Worm (Caenorhabditis elegans): Measurements from ENCODE around the gene C45G9.5.

DNA sequence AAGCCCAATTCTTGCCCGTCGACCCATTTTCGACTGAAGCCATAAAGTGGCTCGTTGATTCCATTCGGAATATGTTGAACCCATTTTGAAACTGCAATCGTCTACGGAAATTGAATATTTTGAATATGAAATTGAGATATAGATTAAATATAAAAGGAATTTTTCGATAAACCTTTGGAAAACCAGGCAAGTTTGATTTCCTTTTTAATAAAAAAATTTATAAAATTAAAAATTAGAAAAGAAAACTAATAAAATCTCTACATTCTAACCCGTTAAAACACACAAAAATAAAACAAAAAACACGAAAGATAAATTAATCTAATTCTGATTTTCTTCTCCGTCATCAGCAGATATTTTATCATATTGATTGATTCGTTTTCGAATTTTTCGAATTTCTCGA lies 41.0 kb upstream of the C45G9.5 start, which contains the start of gene R144.12:
- no peak for TF ChIP-seq nhr-11 (tag; optimal IDR thresholded peaks at IDR 0.05)
- TF ChIP-seq R02D3.7 (tag; optimal IDR thresholded peaks at IDR 0.05) = no peak
- no peak for TF ChIP-seq blmp-1 (tag; optimal IDR thresholded peaks at IDR 0.05; ENCODE audit: insufficient read depth)
- TF ChIP-seq lin-13 (GFP tag; optimal IDR thresholded peaks at IDR 0.05) = no peak
- TF ChIP-seq ZK546.5 (tag; optimal IDR thresholded peaks at IDR 0.05) = no peak
- TF ChIP-seq ztf-11 (tag; optimal IDR thresholded peaks at IDR 0.05) = no peak
- TF ChIP-seq nhr-12 (tag; optimal IDR thresholded peaks at IDR 0.05) = no peak
- TF ChIP-seq mdl-1 (tag; optimal IDR thresholded peaks at IDR 0.05) = no peak
- TF ChIP-seq C34F6.9 (tag; optimal IDR thresholded peaks at IDR 0.05) = no peak
- TF ChIP-seq lin-39 (tag; optimal IDR thresholded peaks at IDR 0.05) = no peak
- TF ChIP-seq aly-2 (tag; optimal IDR thresholded peaks at IDR 0.05) = no peak

Measured in whole organism, L2 larva.